Worm (Caenorhabditis elegans): ENCODE measurements around the gene F07G11.4.

DNA sequence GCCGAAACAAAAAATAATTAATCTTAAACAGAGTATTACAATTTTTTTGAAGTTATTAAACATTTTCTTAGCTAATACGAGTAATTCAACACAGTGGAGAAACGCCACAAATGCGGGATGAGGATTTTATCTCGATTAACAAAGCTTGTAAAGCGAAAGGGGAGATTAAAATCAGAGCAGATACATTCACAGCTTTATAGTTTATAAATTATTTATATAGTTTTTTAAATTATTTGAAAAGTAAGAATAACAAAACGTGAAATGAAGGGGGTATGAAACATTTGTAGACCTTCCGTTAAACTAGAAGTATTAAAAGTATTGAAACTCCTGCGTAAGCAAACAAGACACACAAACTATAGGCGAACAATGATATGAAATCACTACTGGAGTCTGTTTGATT lies 40.1 kb downstream of the F07G11.4 start, which contains the start of gene C05C8.8:
- TF ChIP-seq him-1 (tag; optimal IDR thresholded peaks at IDR 0.05) (no peak), dao-5 (tag; optimal IDR thresholded peaks at IDR 0.05) (no peak)
